Fruit fly (Drosophila melanogaster) whole organism, embryonic: ENCODE data around the gene CG10064.

Experiments used
- CG10274 ChIP-seq: fragments of 200-800 bp; sonication (Bioruptor generic); optimal IDR thresholded peaks from 3 replicates; lab custom pipeline; 2017; ENCODE audit warnings: missing biosample characterization, mild to moderate bottlenecking, missing genetic modification characterization
- CG11560 ChIP-seq: fragments of 200-800 bp; sonication (Bioruptor generic); IDR thresholded peaks from 3 replicates; pipeline ENCODE4 v1.3.6; 2022; ENCODE audit warnings: missing biosample characterization, missing genetic modification characterization
- CG1233 ChIP-seq: fragments of 200-800 bp; sonication (Bioruptor generic); optimal IDR thresholded peaks from 4 replicates; lab custom pipeline; 2018; ENCODE audit warnings: missing biosample characterization, mild to moderate bottlenecking, missing genetic modification characterization
- CG13287 ChIP-seq: fragments of 200-800 bp; sonication (Bioruptor generic); IDR thresholded peaks from 2 replicates; pipeline ENCODE4 v1.3.6; 2022; ENCODE audit warnings: missing biosample characterization, missing genetic modification characterization; ENCODE audit not compliant: partially characterized antibody
- CG14860 ChIP-seq: fragments of 200-800 bp; sonication (Bioruptor generic); IDR thresholded peaks from 3 replicates; pipeline ENCODE4 v1.3.6; 2022; ENCODE audit warnings: missing biosample characterization, missing genetic modification characterization; ENCODE audit not compliant: partially characterized antibody
- CG15011 ChIP-seq: fragments of 200-800 bp; sonication (Bioruptor generic); optimal IDR thresholded peaks from 3 replicates; lab custom pipeline; 2018; ENCODE audit warnings: missing biosample characterization, mild to moderate bottlenecking, missing genetic modification characterization
- CG1529 ChIP-seq: fragments of 200-800 bp; sonication (Bioruptor generic); optimal IDR thresholded peaks from 3 replicates; lab custom pipeline; 2018; ENCODE audit warnings: missing biosample characterization, missing genetic modification characterization
- CG1832 ChIP-seq: fragments of 200-800 bp; sonication (Bioruptor generic); optimal IDR thresholded peaks from 2 replicates; lab custom pipeline; 2017; ENCODE audit warnings: missing biosample characterization, mild to moderate bottlenecking, missing genetic modification characterization, inconsistent platforms
- CG18476 ChIP-seq: fragments of 200-800 bp; sonication (Bioruptor generic); optimal IDR thresholded peaks from 2 replicates; lab custom pipeline; 2016; ENCODE audit warnings: missing biosample characterization, mild to moderate bottlenecking, missing genetic modification characterization
- CG31388 ChIP-seq: fragments of 200-800 bp; sonication (Bioruptor generic); optimal IDR thresholded peaks from 2 replicates; lab custom pipeline; 2016; ENCODE audit warnings: missing biosample characterization, missing genetic modification characterization
- CG3163 ChIP-seq: fragments of 200-800 bp; sonication (Bioruptor generic); optimal IDR thresholded peaks from 3 replicates; lab custom pipeline; 2016; ENCODE audit warnings: missing biosample characterization, missing genetic modification characterization
- CG4617 ChIP-seq: fragments of 200-800 bp; sonication (Bioruptor generic); optimal IDR thresholded peaks from 3 replicates; lab custom pipeline; 2016; ENCODE audit warnings: missing biosample characterization, missing genetic modification characterization, borderline replicate concordance
- CG6175 ChIP-seq: fragments of 200-800 bp; sonication (Bioruptor generic); IDR thresholded peaks from 3 replicates; pipeline ENCODE4 v1.3.6; 2022; ENCODE audit warnings: missing biosample characterization, missing genetic modification characterization
- CG6689 ChIP-seq: fragments of 200-800 bp; sonication (Bioruptor generic); IDR thresholded peaks from 2 replicates; pipeline ENCODE4 v1.3.6; 2022; ENCODE audit warnings: missing biosample characterization, missing genetic modification characterization
- CG9609 ChIP-seq: fragments of 200-800 bp; sonication (Bioruptor generic); optimal IDR thresholded peaks from 3 replicates; lab custom pipeline; 2016; ENCODE audit warnings: missing biosample characterization, missing genetic modification characterization
- CHES-1-like ChIP-seq: fragments of 200-800 bp; sonication (Bioruptor generic); optimal IDR thresholded peaks from 2 replicates; lab custom pipeline; 2016; ENCODE audit warnings: missing biosample characterization, missing genetic modification characterization
- Camta ChIP-seq: fragments of 200-800 bp; sonication (Bioruptor generic); optimal IDR thresholded peaks from 2 replicates; lab custom pipeline; 2016; ENCODE audit warnings: missing biosample characterization, missing genetic modification characterization
- CkIIα-i1 ChIP-seq: fragments of 200-800 bp; sonication (Bioruptor generic); IDR thresholded peaks from 2 replicates; pipeline ENCODE4 v1.3.6; 2022; ENCODE audit warnings: missing biosample characterization, missing genetic modification characterization
- Fer1 ChIP-seq: fragments of 200-800 bp; sonication (Bioruptor generic); optimal IDR thresholded peaks from 2 replicates; lab custom pipeline; 2017; ENCODE audit warnings: missing biosample characterization, mild to moderate bottlenecking, missing genetic modification characterization
- GATAe ChIP-seq: fragments of 200-800 bp; sonication (Bioruptor generic); conservative IDR thresholded peaks from 2 replicates; pipeline ENCODE4 v1.3.6; 2022; ENCODE audit warnings: missing biosample characterization, missing genetic modification characterization
- HmgD ChIP-seq: fragments of 200-800 bp; sonication (Bioruptor generic); optimal IDR thresholded peaks from 3 replicates; lab custom pipeline; 2016; ENCODE audit warnings: missing biosample characterization, missing genetic modification characterization
- Kr ChIP-seq: fragments of 200-800 bp; sonication (Bioruptor generic); optimal IDR thresholded peaks from 2 replicates; lab custom pipeline; 2017; ENCODE audit warnings: missing biosample characterization, mild to moderate bottlenecking, missing genetic modification characterization
- Opbp ChIP-seq: fragments of 200-800 bp; sonication (Bioruptor generic); IDR thresholded peaks from 3 replicates; pipeline ENCODE4 v1.3.6; 2022; ENCODE audit warnings: missing biosample characterization, missing genetic modification characterization; ENCODE audit not compliant: partially characterized antibody
- Side ChIP-seq: fragments of 200-800 bp; sonication (Bioruptor generic); optimal IDR thresholded peaks from 2 replicates; lab custom pipeline; 2016; ENCODE audit warnings: missing biosample characterization, missing genetic modification characterization
- Trl ChIP-seq, 3 experiments: fragments of >200 bp in 2 of 3; fragments of 200-800 bp in 1 of 3; sonication (Bioruptor generic) in 1 of 3; optimal IDR thresholded peaks; 2 replicates in 1 of 3; 3 replicates in 2 of 3; lab custom pipeline; 2016 to 2017; ENCODE audit warnings: missing biosample characterization in 1 of 3, missing genetic modification characterization in 1 of 3
- YL-1 ChIP-seq: fragments of 200-800 bp; sonication (Bioruptor generic); optimal IDR thresholded peaks from 3 replicates; lab custom pipeline; 2017; ENCODE audit warnings: missing biosample characterization, mild to moderate bottlenecking, missing genetic modification characterization
- abd-A ChIP-seq: fragments of 200-800 bp; sonication (Bioruptor generic); optimal IDR thresholded peaks from 3 replicates; lab custom pipeline; 2019; ENCODE audit warnings: missing biosample characterization, mild to moderate bottlenecking, missing genetic modification characterization, moderate library complexity
- chinmo ChIP-seq: fragments of 200-800 bp; sonication (Bioruptor generic); IDR thresholded peaks from 4 replicates; pipeline ENCODE4 v1.3.6; 2022; ENCODE audit warnings: missing biosample characterization, missing genetic modification characterization; ENCODE audit not compliant: partially characterized antibody
- ci ChIP-seq: fragments of 200-800 bp; sonication (Bioruptor generic); IDR thresholded peaks from 3 replicates; pipeline ENCODE4 v1.3.6; 2022; ENCODE audit warnings: missing biosample characterization, missing genetic modification characterization
- ewg ChIP-seq: fragments of 200-800 bp; sonication (Bioruptor generic); optimal IDR thresholded peaks from 3 replicates; lab custom pipeline; 2017; ENCODE audit warnings: mild to moderate bottlenecking, missing biosample characterization, missing genetic modification reagents, missing genetic modification characterization
- fd3F ChIP-seq: fragments of 200-800 bp; sonication (Bioruptor generic); optimal IDR thresholded peaks from 2 replicates; lab custom pipeline; 2018; ENCODE audit warnings: missing biosample characterization, mild to moderate bottlenecking, missing genetic modification characterization, moderate library complexity
- ftz-f1 ChIP-seq: fragments of 200-800 bp; sonication (Bioruptor generic); optimal IDR thresholded peaks from 2 replicates; lab custom pipeline; 2016; ENCODE audit warnings: missing biosample characterization, missing genetic modification characterization
- gcm2 ChIP-seq: fragments of 200-800 bp; sonication (Bioruptor generic); optimal IDR thresholded peaks from 2 replicates; lab custom pipeline; 2016; ENCODE audit warnings: missing biosample characterization, missing genetic modification characterization
- jing ChIP-seq: fragments of 200-800 bp; sonication (Bioruptor generic); optimal IDR thresholded peaks from 2 replicates; lab custom pipeline; 2018; ENCODE audit warnings: missing biosample characterization, mild to moderate bottlenecking, missing genetic modification characterization
- nerfin-2 ChIP-seq: fragments of 200-800 bp; sonication (Bioruptor generic); IDR thresholded peaks from 2 replicates; pipeline ENCODE4 v1.3.6; 2022; ENCODE audit warnings: missing biosample characterization, missing genetic modification characterization; ENCODE audit not compliant: partially characterized antibody
- nmo ChIP-seq: fragments of 200-800 bp; sonication (Bioruptor generic); optimal IDR thresholded peaks from 2 replicates; lab custom pipeline; 2018; ENCODE audit warnings: missing biosample characterization, mild to moderate bottlenecking, missing genetic modification characterization, moderate library complexity
- onecut ChIP-seq: fragments of 200-800 bp; sonication (Bioruptor generic); IDR thresholded peaks from 2 replicates; pipeline ENCODE4 v1.3.6; 2022; ENCODE audit warnings: missing biosample characterization, missing genetic modification characterization
- rib ChIP-seq: fragments of 200-800 bp; sonication (Bioruptor generic); IDR thresholded peaks from 2 replicates; pipeline ENCODE4 v1.3.6; 2022; ENCODE audit warnings: missing biosample characterization, missing genetic modification characterization
- sd ChIP-seq: fragments of 200-800 bp; sonication (Bioruptor generic); optimal IDR thresholded peaks from 3 replicates; lab custom pipeline; 2018; ENCODE audit warnings: missing biosample characterization, mild to moderate bottlenecking, missing genetic modification characterization, moderate library complexity
- sens ChIP-seq: fragments of 200-800 bp; sonication (Bioruptor generic); peaks from one replicate; lab custom pipeline; 2016; ENCODE audit warnings: missing biosample characterization, missing genetic modification characterization
- seq ChIP-seq: fragments of 200-800 bp; sonication (Bioruptor generic); IDR thresholded peaks from 2 replicates; pipeline ENCODE4 v1.3.6; 2022; ENCODE audit warnings: missing biosample characterization, missing genetic modification characterization
- sna ChIP-seq: fragments of 200-800 bp; sonication (Bioruptor generic); IDR thresholded peaks from 2 replicates; pipeline ENCODE4 v1.3.6; 2022; ENCODE audit warnings: missing biosample characterization, missing genetic modification characterization; ENCODE audit not compliant: partially characterized antibody
- so ChIP-seq: fragments of 200-800 bp; sonication (Bioruptor generic); IDR thresholded peaks from 3 replicates; pipeline ENCODE4 v1.3.6; 2022; ENCODE audit warnings: missing biosample characterization, missing genetic modification characterization
- sqz ChIP-seq: fragments of 200-800 bp; sonication (Bioruptor generic); optimal IDR thresholded peaks from 3 replicates; lab custom pipeline; 2018; ENCODE audit warnings: missing biosample characterization, mild to moderate bottlenecking, missing genetic modification characterization
- trh ChIP-seq: fragments of 200-800 bp; sonication (Bioruptor generic); optimal IDR thresholded peaks from 2 replicates; lab custom pipeline; 2016; ENCODE audit warnings: missing biosample characterization, missing genetic modification characterization
- unc-4 ChIP-seq: fragments of 200-800 bp; sonication (Bioruptor generic); IDR thresholded peaks from 2 replicates; pipeline ENCODE4 v1.3.6; 2022; ENCODE audit warnings: missing biosample characterization, missing genetic modification characterization; ENCODE audit not compliant: partially characterized antibody
- vnd ChIP-seq: fragments of 200-800 bp; sonication (Bioruptor generic); IDR thresholded peaks from 3 replicates; pipeline ENCODE4 v1.3.6; 2022; ENCODE audit warnings: missing biosample characterization, missing genetic modification characterization; ENCODE audit not compliant: partially characterized antibody
- vvl ChIP-seq: fragments of 200-800 bp; sonication (Bioruptor generic); IDR thresholded peaks from 2 replicates; pipeline ENCODE4 v1.3.6; 2022; ENCODE audit warnings: missing biosample characterization, missing genetic modification characterization
- yki ChIP-seq: fragments of >200 bp; optimal IDR thresholded peaks from 3 replicates; lab custom pipeline; 2018

The CG10064 gene

dm6 chr3L:6943204-6943947, 24.3 kb downstream of the CG10064 start (continued):
- TF ChIP-seq CG1233: no peak
- TF ChIP-seq CG13287 (GFP tag; lab: Robert Waterston, UW): peak; percentile 17; the same call in 1 of the 2 replicates
- peak; percentile 20 for TF ChIP-seq YL-1
- TF ChIP-seq CG31388 (GFP tag; lab: Kevin White, UChicago): no peak
- peak; percentile 36 for TF ChIP-seq abd-A (tag; lab: Kevin White, UChicago)
- no peak for TF ChIP-seq CG1529
- peak; percentile 58 for TF ChIP-seq sens (GFP tag; lab: Kevin White, UChicago)
- no peak for TF ChIP-seq HmgD (GFP tag; lab: Kevin White, UChicago)
- TF ChIP-seq Trl (optimal IDR thresholded peaks at IDR 0.05; lab: Kevin White, UChicago): peak; percentile 82 to 86
- TF ChIP-seq Trl (GFP tag; optimal IDR thresholded peaks at IDR 0.05; lab: Kevin White, UChicago): no peak
- TF ChIP-seq gcm2: no peak
- peak; percentile 47 for TF ChIP-seq ewg (GFP tag; lab: Kevin White, UChicago)
- no peak for TF ChIP-seq jing (GFP tag; lab: Kevin White, UChicago)
- peak; percentile 4 for TF ChIP-seq Kr (GFP tag; lab: Kevin White, UChicago)
- no peak for TF ChIP-seq Opbp
- TF ChIP-seq Side (GFP tag; lab: Kevin White, UChicago): no peak
- TF ChIP-seq unc-4 (GFP tag; lab: Robert Waterston, UW): 0 out of 2 replicates have a peak, but pooled peaks have one; percentile 24
- no peak for TF ChIP-seq CG10274 (GFP tag; lab: Kevin White, UChicago)
- TF ChIP-seq sd (tag; lab: Kevin White, UChicago): no peak
- peak; percentile 95 for TF ChIP-seq onecut
- TF ChIP-seq Fer1 (GFP tag; lab: Kevin White, UChicago): no peak
- TF ChIP-seq seq (GFP tag; lab: Robert Waterston, UW): peak; percentile 43; the same call in 1 of the 2 replicates
- TF ChIP-seq fd3F (GFP tag; lab: Kevin White, UChicago): no peak
- TF ChIP-seq sna (GFP tag; lab: Robert Waterston, UW): no peak
- TF ChIP-seq nmo: no peak
- TF ChIP-seq so (GFP tag; lab: Robert Waterston, UW): peak; percentile 14; the same call in 1 of the 3 replicates
- TF ChIP-seq nerfin-2 (GFP tag; lab: Robert Waterston, UW): no peak
- peak; percentile 70 for TF ChIP-seq sqz
- no peak for TF ChIP-seq CG14860 (GFP tag; lab: Robert Waterston, UW)
- no peak for TF ChIP-seq CG1832 (GFP tag; lab: Kevin White, UChicago)
- TF ChIP-seq GATAe: no peak
- peak; percentile 28 for TF ChIP-seq yki (lab: Kevin White, UChicago)
- TF ChIP-seq CG11560 (tag; lab: Robert Waterston, UW): no peak
- no peak for TF ChIP-seq CG4617 (GFP tag; lab: Kevin White, UChicago)
- TF ChIP-seq CkIIα-i1 (GFP tag; lab: Robert Waterston, UW): no peak
- TF ChIP-seq vvl (GFP tag; lab: Robert Waterston, UW): no peak
- no peak for TF ChIP-seq ftz-f1
- TF ChIP-seq trh (GFP tag; lab: Kevin White, UChicago): no peak

DNA sequence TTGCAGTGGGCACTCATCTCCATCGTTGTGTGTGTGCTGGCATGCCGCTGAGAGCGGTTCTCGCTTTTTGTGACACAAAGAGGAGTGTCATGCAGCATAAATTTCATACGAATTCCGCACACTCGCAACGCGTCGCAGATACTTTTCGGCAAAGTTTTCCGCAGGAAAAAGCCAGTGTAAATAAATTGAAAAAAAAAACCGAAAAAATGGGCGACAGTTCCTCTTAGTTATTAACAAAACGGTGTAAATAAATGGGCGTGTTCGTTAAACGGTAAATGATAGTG, 24.9 kb downstream of the CG10064 start, which contains the start of gene tow:
Gene tow, plus strand, starts transcription at position 26 of the 284 bp plus-strand sequence.
- TF ChIP-seq chinmo (peak; percentile 69; the same call in 1 of the 4 replicates), CG15011 (GFP tag; lab: Kevin White, UChicago) (no peak), sens (GFP tag; lab: Kevin White, UChicago) (peak; percentile 37), ewg (GFP tag; lab: Kevin White, UChicago) (peak; percentile 11), CG9609 (GFP tag; lab: Kevin White, UChicago) (no peak), CG6689 (GFP tag; lab: Robert Waterston, UW) (0 out of 2 replicates have a peak, but pooled peaks have one; percentile 20), vnd (GFP tag; lab: Robert Waterston, UW) (0 out of 3 replicates have a peak, but pooled peaks have one; percentile 7), CG6175 (0 out of 3 replicates have a peak, but pooled peaks have one; percentile 21), CG18476 (GFP tag; lab: Kevin White, UChicago) (no peak), CHES-1-like (no peak), sd (tag; lab: Kevin White, UChicago) (peak; percentile 76), rib (GFP tag; lab: Robert Waterston, UW) (peak; percentile 40; the same call in 1 of the 2 replicates), Camta (GFP tag; lab: Kevin White, UChicago) (no peak), ci (GFP tag; lab: Robert Waterston, UW) (peak; percentile 41; the same call in 1 of the 3 replicates), Trl (optimal IDR thresholded peaks at IDR 0.05; lab: Kevin White, UChicago) (peak in 1 of 2 experiments; percentile 17), Trl (GFP tag; optimal IDR thresholded peaks at IDR 0.05; lab: Kevin White, UChicago) (no peak), CG3163 (peak; percentile 13)
